Fruit fly (Drosophila melanogaster) whole organism: Measurements from ENCODE around the gene tws.

Experiments
- CG8478 ChIP-seq: fragments of >200 bp; optimal IDR thresholded peaks from 2 replicates; lab custom pipeline; 2018; ENCODE audit warnings: inconsistent platforms
- Dll ChIP-seq: fragments of >200 bp; optimal IDR thresholded peaks from 2 replicates; lab custom pipeline; 2017
- EcR ChIP-seq, 2 experiments: fragments of >200 bp; optimal IDR thresholded peaks; 2 replicates each; lab custom pipeline; 2017; ENCODE audit warnings: missing biosample characterization in 2 of 2, missing genetic modification characterization in 2 of 2, missing genetic modification reagents in 2 of 2

DNA sequence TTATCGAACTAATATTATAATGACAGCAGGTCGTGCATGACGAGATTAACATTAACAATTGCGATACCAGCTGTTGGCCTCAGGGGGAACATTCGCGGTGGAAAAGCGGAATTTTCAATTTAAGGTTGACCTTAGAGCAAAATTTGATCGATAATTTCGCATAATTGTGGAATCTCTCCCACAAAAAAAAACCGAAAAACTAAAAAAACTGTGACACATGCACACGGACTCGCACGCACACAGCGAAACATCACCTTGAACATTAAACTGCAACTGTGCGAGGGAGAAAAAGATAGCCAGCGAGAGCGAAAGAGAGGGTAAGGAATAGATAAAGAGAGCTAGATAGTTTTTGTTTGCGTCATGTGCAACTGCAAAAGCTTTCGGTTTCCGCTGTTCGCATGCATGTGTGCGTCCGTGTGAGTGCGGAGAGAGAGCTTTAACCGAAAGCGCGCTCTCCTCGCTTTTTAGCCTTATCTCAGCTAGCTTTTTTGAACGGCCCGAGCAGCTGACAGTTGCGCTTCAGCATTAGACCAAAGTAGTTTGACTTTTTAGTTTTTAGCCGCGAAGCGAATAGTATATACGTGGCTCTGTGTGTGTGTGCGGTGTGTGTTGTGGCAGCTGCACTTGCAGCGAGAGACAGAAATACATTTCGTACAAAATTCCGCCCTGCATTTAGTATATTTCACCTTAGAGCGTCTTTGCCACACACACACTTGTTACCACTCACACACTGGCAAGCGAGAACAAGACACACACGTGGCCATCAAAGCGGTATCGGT, 46.1 kb downstream of the tws start:
- TF ChIP-seq Dll = no peak
- TF ChIP-seq EcR (GFP tag; optimal IDR thresholded peaks at IDR 0.05; lab: Kevin White, UChicago) = no peak
- TF ChIP-seq CG8478 (lab: Kevin White, UChicago) = no peak
